Worm (Caenorhabditis elegans) whole organism, young adult: Measurements from ENCODE around the gene Y17G7B.18.
"Not testable (repeated sequence)": the region's sequence is repeated elsewhere in the genome, so short reads cannot be mapped to it uniquely, and the experiment has no call there.

ENCODE experiments used
- F52B5.7 ChIP-seq: sonication (generic microtip); optimal IDR thresholded peaks from 2 replicates; lab custom pipeline; 2016; ENCODE audit warnings: mild to moderate bottlenecking, missing genetic modification characterization, missing compliant biosample characterization
- ceh-58 ChIP-seq: fragments of 200-800 bp; sonication (Bioruptor generic); IDR thresholded peaks from 2 replicates; pipeline ENCODE4 v1.3.6; 2022; ENCODE audit warnings: missing genetic modification characterization, missing compliant biosample characterization
- dox-1 ChIP-seq: fragments of 200-800 bp; sonication (Bioruptor generic); IDR thresholded peaks from 2 replicates; pipeline ENCODE4 v1.3.6; 2022; ENCODE audit warnings: missing genetic modification reagents, missing genetic modification characterization, missing compliant biosample characterization
- lin-35 ChIP-seq, 3 experiments: fragments of 150-350 bp in 2 of 3; sonication (generic microtip) in 1 of 3; optimal IDR thresholded peaks; 2 replicates each; lab custom pipeline; 2014 to 2018; ENCODE audit warnings: missing biosample characterization in 3 of 3, missing genetic modification characterization in 3 of 3, missing genetic modification reagents in 3 of 3
- mes-4 ChIP-seq: sonication (generic microtip); optimal IDR thresholded peaks from 2 replicates; lab custom pipeline; 2016; ENCODE audit warnings: missing genotype, missing genetic modification characterization, missing compliant biosample characterization
- rec-8 ChIP-seq, 2 experiments: sonication (generic microtip); optimal IDR thresholded peaks; 2 replicates each; lab custom pipeline; 2016; ENCODE audit warnings: mild to moderate bottlenecking in 2 of 2, missing genetic modification characterization in 2 of 2, missing genetic modification reagents in 2 of 2, missing genotype in 2 of 2, missing biosample characterization in 1 of 2, missing compliant biosample characterization in 1 of 2, moderate library complexity in 1 of 2
- snpc-4 ChIP-seq, 5 experiments: fragments of 150-350 bp in 1 of 5; sonication (generic microtip) in 4 of 5; optimal IDR thresholded peaks; 2 replicates each; lab custom pipeline; 2014 to 2018; ENCODE audit warnings: missing genetic modification characterization in 5 of 5, missing biosample characterization in 3 of 5, antibody characterized with exemption in 2 of 5, mild to moderate bottlenecking in 2 of 5, missing compliant biosample characterization in 2 of 5, missing genotype in 2 of 5, moderate library complexity in 2 of 5, missing genetic modification reagents in 1 of 5
- xnd-1 ChIP-seq: sonication (generic microtip); optimal IDR thresholded peaks from 2 replicates; lab custom pipeline; 2016; ENCODE audit warnings: missing genotype, missing genetic modification reagents, missing genetic modification characterization, missing compliant biosample characterization

ce11 chrII:12154186-12154585 lies 46.5 kb upstream of the Y17G7B.18 start, which contains the start of gene Y57A10A.5:
- not testable (repeated sequence) for TF ChIP-seq xnd-1 (tag; lab: Kevin White, UChicago); dox-1; F52B5.7 (tag; lab: Kevin White, UChicago); ceh-58 (GFP tag; lab: Robert Waterston, UW); lin-35 (GFP tag; optimal IDR thresholded peaks at IDR 0.05; lab: Kevin White, UChicago); rec-8 (tag; optimal IDR thresholded peaks at IDR 0.05; lab: Kevin White, UChicago); mes-4 (tag; lab: Kevin White, UChicago); snpc-4 (GFP tag; optimal IDR thresholded peaks at IDR 0.05; lab: Kevin White, UChicago); snpc-4 (tag; optimal IDR thresholded peaks at IDR 0.05; lab: Kevin White, UChicago)
